Fruit fly (Drosophila melanogaster) whole organism, embryonic: ENCODE measurements around the gene CG34149.

Experiments used
- BEAF-32 ChIP-seq: fragments of 200-800 bp; sonication (Bioruptor generic); optimal IDR thresholded peaks from 3 replicates; lab custom pipeline; 2017; ENCODE audit warnings: missing biosample characterization, missing genetic modification characterization, mild to moderate bottlenecking, moderate library complexity, missing genetic modification reagents
- Bgb ChIP-seq: fragments of 200-800 bp; sonication (Bioruptor generic); IDR thresholded peaks from 2 replicates; pipeline ENCODE4 v1.3.6; 2022; ENCODE audit warnings: missing biosample characterization, missing genetic modification characterization; ENCODE audit not compliant: partially characterized antibody
- CG10267 ChIP-seq: fragments of 200-800 bp; sonication (Bioruptor generic); optimal IDR thresholded peaks from 2 replicates; lab custom pipeline; 2018; ENCODE audit warnings: missing biosample characterization, mild to moderate bottlenecking, missing genetic modification characterization, moderate library complexity
- CG15479 ChIP-seq: fragments of 200-800 bp; sonication (Bioruptor generic); optimal IDR thresholded peaks from 3 replicates; lab custom pipeline; 2019; ENCODE audit warnings: missing biosample characterization, mild to moderate bottlenecking, missing genetic modification characterization, moderate library complexity
- CG16779 ChIP-seq: fragments of 200-800 bp; sonication (Bioruptor generic); IDR thresholded peaks from 2 replicates; pipeline ENCODE4 v1.3.6; 2022; ENCODE audit warnings: missing biosample characterization, missing genetic modification characterization
- CG3065 ChIP-seq: fragments of 200-800 bp; sonication (Bioruptor generic); optimal IDR thresholded peaks from 2 replicates; lab custom pipeline; 2016; ENCODE audit warnings: missing biosample characterization, missing genetic modification characterization
- CG31441 ChIP-seq: fragments of 200-800 bp; sonication (Bioruptor generic); IDR thresholded peaks from 2 replicates; pipeline ENCODE4 v1.3.6; 2022; ENCODE audit warnings: missing biosample characterization, missing genetic modification characterization
- CG3163 ChIP-seq: fragments of 200-800 bp; sonication (Bioruptor generic); optimal IDR thresholded peaks from 3 replicates; lab custom pipeline; 2016; ENCODE audit warnings: missing biosample characterization, missing genetic modification characterization
- CG32532 ChIP-seq: fragments of 200-800 bp; sonication (Bioruptor generic); IDR thresholded peaks from 2 replicates; pipeline ENCODE4 v1.3.6; 2022; ENCODE audit warnings: missing biosample characterization, missing genetic modification characterization
- CG34376 ChIP-seq: fragments of 200-800 bp; sonication (Bioruptor generic); optimal IDR thresholded peaks from 2 replicates; lab custom pipeline; 2018; ENCODE audit warnings: missing biosample characterization, mild to moderate bottlenecking, missing genetic modification characterization
- CG4360 ChIP-seq: fragments of 200-800 bp; sonication (Bioruptor generic); IDR thresholded peaks from 2 replicates; pipeline ENCODE4 v1.3.6; 2022; ENCODE audit warnings: missing biosample characterization, missing genetic modification characterization
- CG4730 ChIP-seq: fragments of 200-800 bp; sonication (Bioruptor generic); IDR thresholded peaks from 2 replicates; pipeline ENCODE4 v1.3.6; 2022; ENCODE audit warnings: missing biosample characterization, missing genetic modification characterization
- CG5180 ChIP-seq: fragments of 200-800 bp; sonication (Bioruptor generic); optimal IDR thresholded peaks from 3 replicates; lab custom pipeline; 2017; ENCODE audit warnings: missing biosample characterization, missing genetic modification characterization, mild to moderate bottlenecking, moderate library complexity, missing genetic modification reagents
- CG6175 ChIP-seq: fragments of 200-800 bp; sonication (Bioruptor generic); IDR thresholded peaks from 3 replicates; pipeline ENCODE4 v1.3.6; 2022; ENCODE audit warnings: missing biosample characterization, missing genetic modification characterization
- CG6654 ChIP-seq: fragments of 200-800 bp; sonication (Bioruptor generic); optimal IDR thresholded peaks from 2 replicates; lab custom pipeline; 2017; ENCODE audit warnings: missing biosample characterization, mild to moderate bottlenecking, missing genetic modification characterization
- CG6689 ChIP-seq: fragments of 200-800 bp; sonication (Bioruptor generic); IDR thresholded peaks from 2 replicates; pipeline ENCODE4 v1.3.6; 2022; ENCODE audit warnings: missing biosample characterization, missing genetic modification characterization
- CG7928 ChIP-seq: fragments of 200-800 bp; sonication (Bioruptor generic); optimal IDR thresholded peaks from 2 replicates; lab custom pipeline; 2017; ENCODE audit warnings: missing biosample characterization, mild to moderate bottlenecking, missing genetic modification characterization
- D ChIP-seq, 2 experiments: fragments of 200-800 bp in 1 of 2; fragments of >200 bp in 1 of 2; sonication (Bioruptor generic) in 1 of 2; optimal IDR thresholded peaks; 2 replicates in 1 of 2; 3 replicates in 1 of 2; lab custom pipeline; 2017; ENCODE audit warnings: mild to moderate bottlenecking in 1 of 2, missing biosample characterization in 1 of 2, missing genetic modification characterization in 1 of 2, missing genetic modification reagents in 1 of 2
- Ets97D ChIP-seq: fragments of 200-800 bp; sonication (Bioruptor generic); optimal IDR thresholded peaks from 3 replicates; lab custom pipeline; 2016; ENCODE audit warnings: missing biosample characterization, missing genetic modification characterization
- HLH54F ChIP-seq: fragments of 200-800 bp; sonication (Bioruptor generic); optimal IDR thresholded peaks from 3 replicates; lab custom pipeline; 2016; ENCODE audit warnings: missing biosample characterization, missing genetic modification characterization
- Hr51 ChIP-seq, 2 experiments: fragments of 200-800 bp; sonication (Bioruptor generic); optimal IDR thresholded peaks; 2 replicates in 1 of 2; 3 replicates in 1 of 2; lab custom pipeline; 2016 to 2018; ENCODE audit warnings: missing biosample characterization in 2 of 2, missing genetic modification characterization in 2 of 2, mild to moderate bottlenecking in 1 of 2, moderate library complexity in 1 of 2
- MBD-R2 ChIP-seq: fragments of 200-800 bp; sonication (Bioruptor generic); IDR thresholded peaks from 2 replicates; pipeline ENCODE4 v1.3.6; 2022; ENCODE audit warnings: missing biosample characterization, missing genetic modification characterization
- Med ChIP-seq: fragments of 200-800 bp; sonication (Bioruptor generic); peaks from one replicate; lab custom pipeline; 2016; ENCODE audit warnings: missing biosample characterization, missing genetic modification characterization, mild to moderate bottlenecking, inconsistent platforms, moderate library complexity
- Mes4 ChIP-seq: fragments of 200-800 bp; sonication (Bioruptor generic); optimal IDR thresholded peaks from 2 replicates; lab custom pipeline; 2016; ENCODE audit warnings: missing biosample characterization, missing genetic modification characterization
- Mrtf ChIP-seq: fragments of 200-800 bp; sonication (Bioruptor generic); IDR thresholded peaks from 3 replicates; pipeline ENCODE4 v1.3.6; 2022; ENCODE audit warnings: missing biosample characterization, missing genetic modification characterization
- YL-1 ChIP-seq: fragments of 200-800 bp; sonication (Bioruptor generic); optimal IDR thresholded peaks from 3 replicates; lab custom pipeline; 2017; ENCODE audit warnings: missing biosample characterization, mild to moderate bottlenecking, missing genetic modification characterization
- ara ChIP-seq: fragments of 200-800 bp; sonication (Bioruptor generic); IDR thresholded peaks from 2 replicates; pipeline ENCODE4 v1.3.6; 2022; ENCODE audit warnings: missing biosample characterization, missing genetic modification characterization
- cg ChIP-seq: fragments of 200-800 bp; sonication (Bioruptor generic); optimal IDR thresholded peaks from 3 replicates; lab custom pipeline; 2019; ENCODE audit warnings: missing biosample characterization, mild to moderate bottlenecking, missing genetic modification characterization, moderate library complexity
- chif ChIP-seq, 2 experiments: fragments of 200-800 bp; sonication (Bioruptor generic); optimal IDR thresholded peaks; 3 replicates each; lab custom pipeline; 2016; ENCODE audit warnings: missing biosample characterization in 2 of 2, missing genetic modification characterization in 2 of 2
- corto ChIP-seq: fragments of 200-800 bp; sonication (Bioruptor generic); optimal IDR thresholded peaks from 2 replicates; lab custom pipeline; 2016; ENCODE audit warnings: missing biosample characterization, mild to moderate bottlenecking, missing genetic modification characterization, moderate library complexity
- crc ChIP-seq: fragments of 200-800 bp; sonication (Bioruptor generic); optimal IDR thresholded peaks from 2 replicates; lab custom pipeline; 2016; ENCODE audit warnings: missing biosample characterization, missing genetic modification characterization
- cwo ChIP-seq: fragments of 200-800 bp; sonication (Bioruptor generic); optimal IDR thresholded peaks from 3 replicates; lab custom pipeline; 2017; ENCODE audit warnings: missing biosample characterization, missing genetic modification characterization, mild to moderate bottlenecking, moderate library complexity, missing genetic modification reagents
- disco-r ChIP-seq: fragments of 200-800 bp; sonication (Bioruptor generic); optimal IDR thresholded peaks from 2 replicates; lab custom pipeline; 2016; ENCODE audit warnings: missing biosample characterization, missing genetic modification characterization
- fd102C ChIP-seq: fragments of 200-800 bp; sonication (Bioruptor generic); optimal IDR thresholded peaks from 2 replicates; lab custom pipeline; 2018; ENCODE audit warnings: missing biosample characterization, mild to moderate bottlenecking, missing genetic modification characterization, moderate library complexity
- hb ChIP-seq: fragments of 200-800 bp; sonication (Bioruptor generic); IDR thresholded peaks from 3 replicates; pipeline ENCODE4 v1.3.6; 2022; ENCODE audit warnings: missing biosample characterization, missing genetic modification characterization; ENCODE audit not compliant: partially characterized antibody
- ind ChIP-seq: fragments of 200-800 bp; sonication (Bioruptor generic); optimal IDR thresholded peaks from 3 replicates; lab custom pipeline; 2016; ENCODE audit warnings: missing biosample characterization, missing genetic modification characterization
- kay ChIP-seq: fragments of 200-800 bp; sonication (Bioruptor generic); optimal IDR thresholded peaks from 2 replicates; lab custom pipeline; 2016; ENCODE audit warnings: missing biosample characterization, missing genetic modification characterization
- knrl ChIP-seq: fragments of 200-800 bp; sonication (Bioruptor generic); IDR thresholded peaks from 3 replicates; pipeline ENCODE4 v1.3.6; 2022; ENCODE audit warnings: missing biosample characterization, missing genetic modification characterization; ENCODE audit not compliant: partially characterized antibody
- lola ChIP-seq, 3 experiments: fragments of >200 bp in 2 of 3; fragments of 200-800 bp in 1 of 3; sonication (Bioruptor generic) in 1 of 3; optimal IDR thresholded peaks; 2 replicates each; lab custom pipeline; 2017 to 2019; ENCODE audit warnings: missing biosample characterization in 3 of 3, missing genetic modification characterization in 3 of 3, mild to moderate bottlenecking in 1 of 3, moderate library complexity in 1 of 3
- luna ChIP-seq: fragments of 200-800 bp; sonication (Bioruptor generic); optimal IDR thresholded peaks from 2 replicates; lab custom pipeline; 2016; ENCODE audit warnings: missing biosample characterization, missing genetic modification characterization
- mam ChIP-seq: fragments of 200-800 bp; sonication (Bioruptor generic); optimal IDR thresholded peaks from 3 replicates; lab custom pipeline; 2016; ENCODE audit warnings: missing biosample characterization, missing genetic modification characterization
- nom ChIP-seq: fragments of 200-800 bp; sonication (Bioruptor generic); optimal IDR thresholded peaks from 2 replicates; lab custom pipeline; 2017; ENCODE audit warnings: missing biosample characterization, missing genetic modification characterization, mild to moderate bottlenecking, moderate library complexity, missing genetic modification reagents
- prd ChIP-seq, 3 experiments: fragments of >200 bp in 2 of 3; fragments of 200-800 bp in 1 of 3; sonication (Bioruptor generic) in 1 of 3; optimal IDR thresholded peaks in 2 of 3; IDR thresholded peaks in 1 of 3; 2 replicates in 2 of 3; 3 replicates in 1 of 3; pipeline versions ENCODE4 v1.3.6 to Lab custom; 2017 to 2022; ENCODE audit warnings: missing biosample characterization in 1 of 3, missing genetic modification characterization in 1 of 3
- sd ChIP-seq: fragments of 200-800 bp; sonication (Bioruptor generic); optimal IDR thresholded peaks from 3 replicates; lab custom pipeline; 2018; ENCODE audit warnings: missing biosample characterization, mild to moderate bottlenecking, missing genetic modification characterization, moderate library complexity
- so ChIP-seq: fragments of 200-800 bp; sonication (Bioruptor generic); IDR thresholded peaks from 3 replicates; pipeline ENCODE4 v1.3.6; 2022; ENCODE audit warnings: missing biosample characterization, missing genetic modification characterization
- unc-4 ChIP-seq: fragments of 200-800 bp; sonication (Bioruptor generic); IDR thresholded peaks from 2 replicates; pipeline ENCODE4 v1.3.6; 2022; ENCODE audit warnings: missing biosample characterization, missing genetic modification characterization; ENCODE audit not compliant: partially characterized antibody
- wek ChIP-seq: fragments of 200-800 bp; sonication (Bioruptor generic); optimal IDR thresholded peaks from 3 replicates; lab custom pipeline; 2018; ENCODE audit warnings: missing biosample characterization, mild to moderate bottlenecking, missing genetic modification characterization, moderate library complexity

Gene CG34149

dm6 chr3R:22368077-22368776 is 11.7 kb upstream of the CG34149 start (continued):
- TF ChIP-seq lola (GFP tag; optimal IDR thresholded peaks at IDR 0.05; lab: Kevin White, UChicago) (peak in 1 of 3 experiments; percentile 27), cg (GFP tag; lab: Kevin White, UChicago) (peak; percentile 11), ara (GFP tag; lab: Robert Waterston, UW) (peak; percentile 10; the same call in 1 of the 2 replicates), CG31441 (peak; percentile 35), knrl (GFP tag; lab: Robert Waterston, UW) (peak; percentile 63; the same call in 2 of the 3 replicates), CG16779 (GFP tag; lab: Robert Waterston, UW) (peak; percentile 55; the same call in 1 of the 2 replicates), CG6689 (GFP tag; lab: Robert Waterston, UW) (no peak), CG32532 (GFP tag; lab: Robert Waterston, UW) (no peak), YL-1 (no peak), CG10267 (tag; lab: Kevin White, UChicago) (no peak), CG5180 (GFP tag; lab: Kevin White, UChicago) (no peak), disco-r (GFP tag; lab: Kevin White, UChicago) (no peak), sd (tag; lab: Kevin White, UChicago) (peak; percentile 83), crc (no peak), Med (GFP tag; lab: Kevin White, UChicago) (peak; percentile 65), kay (GFP tag; lab: Kevin White, UChicago) (no peak), cwo (GFP tag; lab: Kevin White, UChicago) (peak; percentile 74), MBD-R2 (GFP tag; lab: Robert Waterston, UW) (0 out of 2 replicates have a peak, but pooled peaks have one; percentile 8), corto (GFP tag; lab: Kevin White, UChicago) (no peak), mam (GFP tag; lab: Kevin White, UChicago) (no peak), nom (GFP tag; lab: Kevin White, UChicago) (peak; percentile 16), BEAF-32 (GFP tag; lab: Kevin White, UChicago) (peak; percentile 25), hb (GFP tag; lab: Robert Waterston, UW) (peak; percentile 66; the same call in 1 of the 3 replicates), CG3065 (no peak), luna (GFP tag; lab: Kevin White, UChicago) (no peak), CG6175 (GFP tag; lab: Robert Waterston, UW) (no peak), Ets97D (GFP tag; lab: Kevin White, UChicago) (no peak), fd102C (GFP tag; lab: Kevin White, UChicago) (no peak), Bgb (GFP tag; lab: Robert Waterston, UW) (peak; percentile 66), CG4360 (GFP tag; lab: Robert Waterston, UW) (0 out of 2 replicates have a peak, but pooled peaks have one; percentile 9), CG3163 (GFP tag; lab: Kevin White, UChicago) (no peak), HLH54F (GFP tag; lab: Kevin White, UChicago) (no peak), unc-4 (GFP tag; lab: Robert Waterston, UW) (peak; percentile 62), Mes4 (no peak), CG6654 (GFP tag; lab: Kevin White, UChicago) (peak; percentile 2), CG7928 (GFP tag; lab: Kevin White, UChicago) (no peak), CG15479 (GFP tag; lab: Kevin White, UChicago) (no peak), prd (optimal IDR thresholded peaks at IDR 0.05; lab: Kevin White, UChicago) (no peak), prd (GFP tag; IDR thresholded peaks at IDR 0.05; lab: Robert Waterston, UW) (no peak), so (GFP tag; lab: Robert Waterston, UW) (peak; percentile 32; the same call in 1 of the 3 replicates), wek (GFP tag; lab: Kevin White, UChicago) (no peak), ind (GFP tag; lab: Kevin White, UChicago) (no peak), chif (GFP tag; optimal IDR thresholded peaks at IDR 0.05; lab: Kevin White, UChicago) (no peak), D (optimal IDR thresholded peaks at IDR 0.05; lab: Kevin White, UChicago) (no peak), D (GFP tag; optimal IDR thresholded peaks at IDR 0.05; lab: Kevin White, UChicago) (no peak), CG34376 (peak; percentile 54), Mrtf (GFP tag; lab: Robert Waterston, UW) (no peak; the same call in 2 of the 3 replicates), CG4730 (GFP tag; lab: Robert Waterston, UW) (0 out of 2 replicates have a peak, but pooled peaks have one; percentile 15), Hr51 (GFP tag; optimal IDR thresholded peaks at IDR 0.05; lab: Kevin White, UChicago) (no peak)
